Fruit fly (Drosophila melanogaster): ENCODE data around the gene Ucp4B.

dm6 chr2L:6012303-6013070, 42.8 kb downstream of the Ucp4B start, which contains the start of gene CG9098:
- TF ChIP-seq otp (GFP tag; IDR thresholded peaks at IDR 0.05) (peak; percentile 10; the same call in 1 of the 3 replicates), Dfd (GFP tag; optimal IDR thresholded peaks at IDR 0.05) (no peak), lola (GFP tag; optimal IDR thresholded peaks at IDR 0.05) (no peak)

Data from whole organism, embryonic.